Worm (Caenorhabditis elegans) whole organism, early embryonic: ENCODE results near the gene dohh-1.

Experiments
- B0310.2 ChIP-seq: sonication (generic microtip); optimal IDR thresholded peaks from 2 replicates; lab custom pipeline; 2016; ENCODE audit warnings: mild to moderate bottlenecking, missing genetic modification characterization, missing compliant biosample characterization
- F13C5.2 ChIP-seq: sonication (generic microtip); optimal IDR thresholded peaks from 2 replicates; lab custom pipeline; 2017; ENCODE audit warnings: mild to moderate bottlenecking, missing genetic modification characterization, inconsistent platforms, missing compliant biosample characterization
- aly-1 ChIP-seq: sonication (generic microtip); optimal IDR thresholded peaks from 2 replicates; lab custom pipeline; 2016; ENCODE audit warnings: missing genetic modification characterization, missing compliant biosample characterization
- ama-1 ChIP-seq: fragments of 150-350 bp; optimal IDR thresholded peaks from 2 replicates; lab custom pipeline; 2014
- ceh-13 ChIP-seq: fragments of 200-800 bp; sonication (Bioruptor generic); optimal IDR thresholded peaks from 2 replicates; lab custom pipeline; 2018; ENCODE audit warnings: mild to moderate bottlenecking, missing genetic modification characterization, missing compliant biosample characterization
- ceh-36 ChIP-seq: sonication (generic microtip); optimal IDR thresholded peaks from 2 replicates; lab custom pipeline; 2016; ENCODE audit warnings: missing genetic modification characterization, inconsistent platforms, missing compliant biosample characterization
- ets-7 ChIP-seq: sonication (generic microtip); optimal IDR thresholded peaks from 2 replicates; lab custom pipeline; 2016; ENCODE audit warnings: missing genotype, missing genetic modification characterization, missing compliant biosample characterization
- flt-1 ChIP-seq: fragments of 200-800 bp; sonication (Bioruptor generic); IDR thresholded peaks from 2 replicates; pipeline ENCODE4 v1.3.6; 2022; ENCODE audit warnings: missing genetic modification characterization, missing compliant biosample characterization
- hmbx-1 ChIP-seq: sonication (generic microtip); optimal IDR thresholded peaks from 2 replicates; lab custom pipeline; 2016; ENCODE audit warnings: mild to moderate bottlenecking, missing genetic modification characterization, missing compliant biosample characterization
- hmg-4 ChIP-seq: fragments of 200-800 bp; sonication (Bioruptor generic); optimal IDR thresholded peaks from 2 replicates; lab custom pipeline; 2018; ENCODE audit warnings: mild to moderate bottlenecking, missing genetic modification characterization, missing compliant biosample characterization
- hnd-1 ChIP-seq: sonication (generic microtip); optimal IDR thresholded peaks from 2 replicates; lab custom pipeline; 2016; ENCODE audit warnings: missing genetic modification characterization, missing compliant biosample characterization
- pes-1 ChIP-seq: fragments of 200-800 bp; sonication (Bioruptor generic); IDR thresholded peaks from 2 replicates; pipeline ENCODE4 v1.3.6; 2022; ENCODE audit warnings: missing genetic modification reagents, missing genetic modification characterization, missing compliant biosample characterization
- scrt-1 ChIP-seq: fragments of 200-800 bp; sonication (Bioruptor generic); IDR thresholded peaks from 2 replicates; pipeline ENCODE4 v1.3.6; 2022; ENCODE audit warnings: missing genetic modification characterization, missing compliant biosample characterization
- sea-1 ChIP-seq: fragments of 200-800 bp; sonication (Bioruptor generic); conservative IDR thresholded peaks from 2 replicates; pipeline ENCODE4 v1.3.6; 2022; ENCODE audit warnings: missing genetic modification characterization, missing compliant biosample characterization
- tbx-11 ChIP-seq: fragments of 200-800 bp; sonication (Bioruptor generic); IDR thresholded peaks from 2 replicates; pipeline ENCODE4 v1.3.6; 2022; ENCODE audit warnings: missing genetic modification characterization, missing compliant biosample characterization
- tbx-37 ChIP-seq: fragments of 200-800 bp; sonication (Bioruptor generic); conservative IDR thresholded peaks from 2 replicates; pipeline ENCODE4 v1.3.6; 2022; ENCODE audit warnings: missing genetic modification reagents, missing genetic modification characterization, missing compliant biosample characterization
- tra-4 ChIP-seq: sonication (generic microtip); optimal IDR thresholded peaks from 2 replicates; lab custom pipeline; 2017; ENCODE audit warnings: missing genetic modification characterization, missing compliant biosample characterization

The dohh-1 gene

DNA sequence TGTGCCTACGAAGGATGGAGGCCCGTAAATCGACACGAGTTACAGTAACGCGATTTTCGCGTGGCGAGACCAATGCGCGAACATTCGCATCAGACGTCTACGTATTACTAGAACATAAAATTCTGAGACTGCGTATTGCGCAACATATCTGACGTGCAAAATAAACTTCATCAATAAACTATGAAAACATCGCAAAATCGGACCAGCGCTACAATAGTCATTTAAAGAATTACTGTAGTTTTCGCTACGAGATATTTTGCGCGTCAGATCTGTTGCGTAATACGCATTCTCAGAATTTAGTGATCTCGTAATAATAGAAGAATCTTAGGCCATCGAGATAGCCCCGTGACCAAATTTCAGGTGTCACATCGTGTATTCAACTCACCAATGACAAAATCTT, 14.6 kb downstream of the dohh-1 start:
- TF ChIP-seq tbx-11 (GFP tag; lab: Robert Waterston, UW): no peak
- TF ChIP-seq F13C5.2 (tag; lab: Kevin White, UChicago): no peak
- no peak for TF ChIP-seq scrt-1 (GFP tag; lab: Robert Waterston, UW)
- TF ChIP-seq hmbx-1 (tag; lab: Kevin White, UChicago): no peak
- TF ChIP-seq aly-1: no peak
- TF ChIP-seq ceh-13 (GFP tag; lab: Kevin White, UChicago): no peak
- no peak for TF ChIP-seq hnd-1
- no peak for TF ChIP-seq ets-7 (tag; lab: Kevin White, UChicago)
- no peak for TF ChIP-seq sea-1 (GFP tag; lab: Robert Waterston, UW)
- no peak for TF ChIP-seq flt-1
- TF ChIP-seq tra-4: no peak
- no peak for TF ChIP-seq B0310.2 (tag; lab: Kevin White, UChicago)
- no peak for TF ChIP-seq ama-1 (lab: Kevin White, UChicago)
- TF ChIP-seq pes-1 (GFP tag; lab: Robert Waterston, UW): no peak
- no peak for TF ChIP-seq tbx-37 (GFP tag; lab: Robert Waterston, UW)
- TF ChIP-seq hmg-4: no peak
- TF ChIP-seq ceh-36: no peak

- TF ChIP-seq F13C5.2 (tag; lab: Kevin White, UChicago) (no peak), tbx-11 (GFP tag; lab: Robert Waterston, UW) (no peak), B0310.2 (tag; lab: Kevin White, UChicago) (no peak), flt-1 (no peak)
These were observed 15.0 kb downstream of the dohh-1 start, which contains the start of gene C14A4.6 for ce11 chrII:10594758-10595157. TSS of gene C14A4.6 (minus strand) at chrII:10594776.

DNA sequence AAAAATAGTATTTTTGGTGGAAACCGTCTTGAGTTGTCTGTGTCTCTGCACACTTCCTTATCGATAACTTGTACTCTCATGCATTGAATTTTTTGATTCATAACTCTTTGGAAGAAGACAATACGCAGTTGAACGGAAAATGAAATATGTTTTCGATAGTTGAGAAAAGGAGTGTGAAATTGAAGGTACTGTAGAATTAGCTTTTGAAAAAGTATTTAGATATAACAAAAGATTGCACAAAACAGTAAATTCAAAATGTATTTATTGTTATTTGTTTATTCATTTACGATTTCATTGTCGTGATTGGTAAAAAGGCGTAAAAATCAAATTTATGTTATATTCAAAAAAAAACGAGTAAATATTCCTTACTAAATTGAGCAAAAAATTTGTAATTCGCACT, 16.7 kb downstream of the dohh-1 start, which contains the start of gene C14A4.7:
Gene C14A4.7, minus strand, starts transcription at position 101 of the 400 bp plus-strand sequence.
- TF ChIP-seq F13C5.2 (tag; lab: Kevin White, UChicago) (no peak), hmg-4 (no peak), tra-4 (no peak), ama-1 (lab: Kevin White, UChicago) (no peak), tbx-11 (GFP tag; lab: Robert Waterston, UW) (no peak), flt-1 (no peak), scrt-1 (GFP tag; lab: Robert Waterston, UW) (no peak), pes-1 (GFP tag; lab: Robert Waterston, UW) (no peak), ets-7 (tag; lab: Kevin White, UChicago) (no peak), ceh-36 (no peak), hmbx-1 (tag; lab: Kevin White, UChicago) (no peak), tbx-37 (GFP tag; lab: Robert Waterston, UW) (no peak)

DNA sequence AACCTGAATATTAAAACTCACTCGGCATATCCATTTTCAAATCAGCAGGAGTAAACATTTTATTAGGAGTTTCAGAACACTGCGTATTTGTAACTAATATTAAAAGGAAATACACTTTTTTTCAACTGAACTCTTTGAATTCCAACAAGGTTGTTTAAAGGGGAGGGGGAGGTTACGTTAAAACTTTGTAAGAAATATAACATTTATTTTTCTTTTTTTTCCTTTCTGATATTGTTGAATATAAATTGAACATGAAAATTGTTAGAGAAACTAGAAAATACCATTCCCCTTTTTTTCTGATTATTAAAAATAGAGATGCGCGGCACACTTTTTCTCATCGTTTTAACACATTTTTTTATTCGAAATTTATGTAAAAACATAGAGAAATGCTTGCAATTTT, 18.3 kb downstream of the dohh-1 start, which contains the start of gene C14A4.8:
Gene C14A4.8, minus strand, starts transcription at position 101 of the 400 bp plus-strand sequence.
- TF ChIP-seq sea-1 (GFP tag; lab: Robert Waterston, UW): no peak
- no peak for TF ChIP-seq hmbx-1 (tag; lab: Kevin White, UChicago)

DNA sequence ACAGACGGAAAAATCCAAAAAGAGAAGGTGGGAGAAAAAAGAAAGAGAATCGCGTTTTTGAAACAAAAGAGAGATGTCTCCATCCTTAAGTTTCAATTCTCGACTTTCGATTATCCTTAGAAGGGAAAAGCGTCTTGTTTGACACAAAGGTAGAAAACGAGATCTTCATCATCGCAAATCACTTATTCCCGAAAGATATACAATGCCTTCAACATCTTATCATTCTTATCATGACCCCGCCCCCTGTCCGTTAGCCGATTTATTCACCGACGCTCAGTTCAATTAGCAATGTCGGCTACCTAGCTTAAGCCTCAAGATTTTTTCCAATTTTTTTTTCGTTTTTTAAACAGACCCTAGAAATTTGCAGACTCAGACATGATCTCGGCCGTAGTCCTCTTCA, 19.2 kb downstream of the dohh-1 start, which contains the start of gene C14A4.9:
Gene C14A4.9, plus strand, starts transcription at position 368 of the 400 bp plus-strand sequence.
- no peak for TF ChIP-seq tra-4

ce11 chrII:10602184-10602583, 22.4 kb downstream of the dohh-1 start, which contains the start of gene srv-2:
TSS of gene srv-2 (minus strand) at chrII:10602284.
- no peak for TF ChIP-seq pes-1 (GFP tag; lab: Robert Waterston, UW)
- TF ChIP-seq B0310.2 (tag; lab: Kevin White, UChicago): no peak
- TF ChIP-seq hnd-1: no peak
- no peak for TF ChIP-seq ets-7 (tag; lab: Kevin White, UChicago)
- no peak for TF ChIP-seq hmbx-1 (tag; lab: Kevin White, UChicago)
- TF ChIP-seq tbx-37 (GFP tag; lab: Robert Waterston, UW): no peak
- no peak for TF ChIP-seq ama-1 (lab: Kevin White, UChicago)
- TF ChIP-seq tra-4: no peak
- no peak for TF ChIP-seq ceh-36
- no peak for TF ChIP-seq hmg-4
- no peak for TF ChIP-seq F13C5.2 (tag; lab: Kevin White, UChicago)
- no peak for TF ChIP-seq aly-1
- TF ChIP-seq scrt-1 (GFP tag; lab: Robert Waterston, UW): no peak
- TF ChIP-seq tbx-11 (GFP tag; lab: Robert Waterston, UW): no peak
- TF ChIP-seq sea-1 (GFP tag; lab: Robert Waterston, UW): no peak
- no peak for TF ChIP-seq ceh-13 (GFP tag; lab: Kevin White, UChicago)
- no peak for TF ChIP-seq flt-1

ce11 chrII:10603560-10603959, 23.8 kb downstream of the dohh-1 start:
- TF ChIP-seq sea-1 (GFP tag; lab: Robert Waterston, UW) (no peak), ceh-13 (GFP tag; lab: Kevin White, UChicago) (no peak)

DNA sequence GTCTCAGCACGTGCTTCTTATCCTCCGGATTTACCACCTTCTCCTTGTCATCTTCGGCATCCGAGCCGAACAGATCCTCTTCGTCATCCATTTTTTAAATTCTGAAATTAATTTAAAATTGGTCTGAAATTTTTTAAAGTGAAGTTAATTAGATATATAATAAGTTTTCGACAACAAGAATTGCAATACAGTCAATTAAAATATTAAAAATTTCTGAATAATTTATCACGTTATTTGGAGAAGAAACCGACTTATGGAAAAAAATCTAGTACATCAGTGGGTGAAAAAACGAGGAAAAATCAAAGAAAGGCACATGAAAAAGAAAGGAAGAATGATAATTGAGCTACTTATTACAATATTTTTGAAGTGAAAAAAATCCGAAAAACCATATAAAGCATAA, 25.8 kb downstream of the dohh-1 start, which contains the start of gene taf-13:
Gene taf-13, minus strand, starts transcription at position 101 of the 400 bp plus-strand sequence.
- no peak for TF ChIP-seq B0310.2 (tag; lab: Kevin White, UChicago)
- no peak for TF ChIP-seq hmg-4
- no peak for TF ChIP-seq tbx-37 (GFP tag; lab: Robert Waterston, UW)
- no peak for TF ChIP-seq ceh-13 (GFP tag; lab: Kevin White, UChicago)
- TF ChIP-seq ama-1 (lab: Kevin White, UChicago): no peak
- no peak for TF ChIP-seq sea-1 (GFP tag; lab: Robert Waterston, UW)
- no peak for TF ChIP-seq pes-1 (GFP tag; lab: Robert Waterston, UW)
- no peak for TF ChIP-seq tbx-11 (GFP tag; lab: Robert Waterston, UW)
- TF ChIP-seq hnd-1: no peak
- TF ChIP-seq ets-7 (tag; lab: Kevin White, UChicago): no peak
- TF ChIP-seq ceh-36: no peak
- TF ChIP-seq hmbx-1 (tag; lab: Kevin White, UChicago): no peak
- TF ChIP-seq aly-1: no peak
- no peak for TF ChIP-seq flt-1
- TF ChIP-seq tra-4: no peak
- no peak for TF ChIP-seq scrt-1 (GFP tag; lab: Robert Waterston, UW)
- TF ChIP-seq F13C5.2 (tag; lab: Kevin White, UChicago): no peak
